Worm (Caenorhabditis elegans) whole organism, L3 larva: ENCODE data around the gene exo-1.

ENCODE experiments used
- aly-2 ChIP-seq: fragments of 150-350 bp; optimal IDR thresholded peaks from 2 replicates; lab custom pipeline; 2014; ENCODE audit warnings: missing biosample characterization, missing genetic modification characterization
- ceh-82 ChIP-seq: fragments of 150-350 bp; optimal IDR thresholded peaks from 2 replicates; lab custom pipeline; 2014; ENCODE audit warnings: missing biosample characterization, missing genetic modification characterization
- egl-27 ChIP-seq: sonication (generic microtip); optimal IDR thresholded peaks from 4 replicates; lab custom pipeline; 2017; ENCODE audit warnings: missing biosample characterization, missing genetic modification reagents, missing genetic modification characterization
- nfya-1 ChIP-seq: sonication (generic microtip); optimal IDR thresholded peaks from 2 replicates; lab custom pipeline; 2017; ENCODE audit warnings: missing genetic modification characterization, mild to moderate bottlenecking, missing compliant biosample characterization, antibody characterized with exemption, moderate library complexity; ENCODE audit not compliant: insufficient read depth
- nhr-12 ChIP-seq: fragments of 150-350 bp; optimal IDR thresholded peaks from 2 replicates; lab custom pipeline; 2014; ENCODE audit warnings: missing biosample characterization, missing genetic modification characterization
- nhr-237 ChIP-seq: fragments of 150-350 bp; optimal IDR thresholded peaks from 2 replicates; lab custom pipeline; 2014; ENCODE audit warnings: missing biosample characterization, missing genetic modification characterization
- pha-4 ChIP-seq: fragments of 150-350 bp; optimal IDR thresholded peaks from 2 replicates; lab custom pipeline; 2014; ENCODE audit warnings: missing biosample characterization, missing genetic modification reagents, missing genetic modification characterization
- pqm-1 ChIP-seq: fragments of 150-350 bp; optimal IDR thresholded peaks from 2 replicates; lab custom pipeline; 2017; ENCODE audit warnings: missing biosample characterization, missing genetic modification characterization, inconsistent platforms
- skn-1 ChIP-seq: fragments of 150-350 bp; optimal IDR thresholded peaks from 2 replicates; lab custom pipeline; 2014; ENCODE audit warnings: missing biosample characterization, missing genetic modification characterization
- snpc-4 ChIP-seq: fragments of 150-350 bp; optimal IDR thresholded peaks from 2 replicates; lab custom pipeline; 2014; ENCODE audit warnings: missing biosample characterization, missing genetic modification characterization
- tbx-2 ChIP-seq: sonication (generic microtip); optimal IDR thresholded peaks from 2 replicates; lab custom pipeline; 2016; ENCODE audit warnings: mild to moderate bottlenecking, missing genetic modification characterization, missing compliant biosample characterization
- unc-62 ChIP-seq: fragments of 150-350 bp; sonication (generic microtip); optimal IDR thresholded peaks from 4 replicates; lab custom pipeline; 2014; ENCODE audit warnings: missing biosample characterization, missing genetic modification reagents, missing genetic modification characterization

DNA sequence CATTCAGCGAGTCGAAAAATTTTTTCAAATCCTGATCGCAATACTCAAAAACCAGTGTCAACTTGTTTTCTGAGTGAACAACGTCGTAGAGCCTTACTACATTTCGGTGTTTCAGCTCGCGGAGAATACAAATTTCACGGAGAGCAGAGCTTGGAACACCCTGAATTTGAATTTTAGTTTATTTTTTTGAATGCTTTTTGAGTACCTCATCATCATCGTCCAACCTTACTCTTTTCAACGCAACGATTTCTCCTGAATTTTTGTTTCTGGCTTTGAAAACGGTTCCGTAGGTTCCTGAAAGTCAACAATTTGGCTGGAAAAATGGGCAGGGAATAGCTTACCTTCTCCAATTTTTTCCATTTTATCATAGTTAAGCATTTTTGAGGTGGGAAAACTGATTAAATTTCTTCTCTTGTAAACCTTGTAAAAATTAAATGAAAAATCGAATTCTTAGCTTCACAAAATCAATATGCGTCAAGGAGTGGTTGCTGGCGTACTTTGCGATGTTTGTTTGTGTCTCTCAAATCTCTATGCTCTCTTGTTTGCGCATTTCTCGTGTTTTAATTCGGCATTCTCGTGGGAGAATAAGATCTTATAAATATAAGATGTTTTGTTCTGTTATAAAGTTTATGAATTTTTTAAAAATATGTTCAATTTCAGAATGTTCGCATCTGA, 42.7 kb downstream of the exo-1 start, which contains the start of gene cdk-5:
- no peak for TF ChIP-seq unc-62 (GFP tag; lab: Kevin White, UChicago)
- peak; percentile 71 for TF ChIP-seq tbx-2 (tag; lab: Kevin White, UChicago)
- peak; percentile 95 for TF ChIP-seq nfya-1 (tag; lab: Kevin White, UChicago)
- peak; percentile 48 for TF ChIP-seq ceh-82 (tag; lab: Kevin White, UChicago)
- TF ChIP-seq pqm-1 (tag; lab: Kevin White, UChicago) = peak; percentile 61
- no peak for TF ChIP-seq nhr-12 (tag; lab: Kevin White, UChicago)
- peak; percentile 97 for TF ChIP-seq pha-4 (tag; lab: Kevin White, UChicago)
- TF ChIP-seq aly-2 = no peak
- no peak for TF ChIP-seq nhr-237 (tag; lab: Kevin White, UChicago)
- peak; percentile 89 for TF ChIP-seq skn-1 (tag; lab: Kevin White, UChicago)
- peak; percentile 82 for TF ChIP-seq snpc-4
- no peak for TF ChIP-seq egl-27 (tag; lab: Kevin White, UChicago)
